Worm (Caenorhabditis elegans) whole organism, early embryonic: Measurements from ENCODE around the gene srw-14.

Experiments used
- B0310.2 ChIP-seq: sonication (generic microtip); optimal IDR thresholded peaks from 2 replicates; lab custom pipeline; 2016; ENCODE audit warnings: mild to moderate bottlenecking, missing genetic modification characterization, missing compliant biosample characterization
- F13C5.2 ChIP-seq: sonication (generic microtip); optimal IDR thresholded peaks from 2 replicates; lab custom pipeline; 2017; ENCODE audit warnings: mild to moderate bottlenecking, missing genetic modification characterization, inconsistent platforms, missing compliant biosample characterization
- ama-1 ChIP-seq: fragments of 150-350 bp; optimal IDR thresholded peaks from 2 replicates; lab custom pipeline; 2014
- ceh-36 ChIP-seq: sonication (generic microtip); optimal IDR thresholded peaks from 2 replicates; lab custom pipeline; 2016; ENCODE audit warnings: missing genetic modification characterization, inconsistent platforms, missing compliant biosample characterization
- ets-7 ChIP-seq: sonication (generic microtip); optimal IDR thresholded peaks from 2 replicates; lab custom pipeline; 2016; ENCODE audit warnings: missing genotype, missing genetic modification characterization, missing compliant biosample characterization
- flt-1 ChIP-seq: fragments of 200-800 bp; sonication (Bioruptor generic); IDR thresholded peaks from 2 replicates; pipeline ENCODE4 v1.3.6; 2022; ENCODE audit warnings: missing genetic modification characterization, missing compliant biosample characterization
- hmbx-1 ChIP-seq: sonication (generic microtip); optimal IDR thresholded peaks from 2 replicates; lab custom pipeline; 2016; ENCODE audit warnings: mild to moderate bottlenecking, missing genetic modification characterization, missing compliant biosample characterization
- hnd-1 ChIP-seq: sonication (generic microtip); optimal IDR thresholded peaks from 2 replicates; lab custom pipeline; 2016; ENCODE audit warnings: missing genetic modification characterization, missing compliant biosample characterization
- pes-1 ChIP-seq: fragments of 200-800 bp; sonication (Bioruptor generic); IDR thresholded peaks from 2 replicates; pipeline ENCODE4 v1.3.6; 2022; ENCODE audit warnings: missing genetic modification reagents, missing genetic modification characterization, missing compliant biosample characterization
- scrt-1 ChIP-seq: fragments of 200-800 bp; sonication (Bioruptor generic); IDR thresholded peaks from 2 replicates; pipeline ENCODE4 v1.3.6; 2022; ENCODE audit warnings: missing genetic modification characterization, missing compliant biosample characterization
- sea-1 ChIP-seq: fragments of 200-800 bp; sonication (Bioruptor generic); conservative IDR thresholded peaks from 2 replicates; pipeline ENCODE4 v1.3.6; 2022; ENCODE audit warnings: missing genetic modification characterization, missing compliant biosample characterization
- tbx-11 ChIP-seq: fragments of 200-800 bp; sonication (Bioruptor generic); IDR thresholded peaks from 2 replicates; pipeline ENCODE4 v1.3.6; 2022; ENCODE audit warnings: missing genetic modification characterization, missing compliant biosample characterization
- tbx-37 ChIP-seq: fragments of 200-800 bp; sonication (Bioruptor generic); conservative IDR thresholded peaks from 2 replicates; pipeline ENCODE4 v1.3.6; 2022; ENCODE audit warnings: missing genetic modification reagents, missing genetic modification characterization, missing compliant biosample characterization
- tra-4 ChIP-seq: sonication (generic microtip); optimal IDR thresholded peaks from 2 replicates; lab custom pipeline; 2017; ENCODE audit warnings: missing genetic modification characterization, missing compliant biosample characterization

DNA sequence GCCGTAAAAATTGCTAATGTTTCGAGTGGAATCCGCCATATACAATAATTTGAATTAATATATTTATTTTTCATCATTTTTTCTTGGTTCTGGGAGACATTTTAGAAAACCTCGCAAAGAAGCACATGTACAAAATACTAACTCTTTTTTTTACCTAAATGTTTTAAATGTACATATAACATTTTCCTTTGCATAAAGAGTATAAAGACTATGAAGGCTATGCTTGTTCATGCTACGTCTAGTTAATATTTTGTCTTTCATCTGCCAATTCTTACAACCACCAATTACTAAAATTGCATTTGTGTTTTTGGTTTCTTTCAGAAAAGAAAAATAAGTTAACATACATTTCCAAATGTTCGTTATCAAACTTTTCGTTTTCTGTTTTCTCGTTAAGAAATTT, 4.4 kb upstream of the srw-14 start, which contains the start of gene irld-25:
- TF ChIP-seq ama-1 (lab: Kevin White, UChicago) (no peak), scrt-1 (GFP tag; lab: Robert Waterston, UW) (no peak), flt-1 (no peak), ceh-36 (tag; lab: Kevin White, UChicago) (no peak), tbx-11 (GFP tag; lab: Robert Waterston, UW) (no peak), sea-1 (GFP tag; lab: Robert Waterston, UW) (no peak), B0310.2 (tag; lab: Kevin White, UChicago) (no peak), hmbx-1 (tag; lab: Kevin White, UChicago) (no peak), ets-7 (tag; lab: Kevin White, UChicago) (no peak), hnd-1 (tag; lab: Kevin White, UChicago) (no peak), pes-1 (GFP tag; lab: Robert Waterston, UW) (no peak), tra-4 (tag; lab: Kevin White, UChicago) (no peak), F13C5.2 (tag; lab: Kevin White, UChicago) (no peak), tbx-37 (GFP tag; lab: Robert Waterston, UW) (no peak)
